Worm (Caenorhabditis elegans): Measurements from ENCODE around the gene Y59H11AR.4.

DNA sequence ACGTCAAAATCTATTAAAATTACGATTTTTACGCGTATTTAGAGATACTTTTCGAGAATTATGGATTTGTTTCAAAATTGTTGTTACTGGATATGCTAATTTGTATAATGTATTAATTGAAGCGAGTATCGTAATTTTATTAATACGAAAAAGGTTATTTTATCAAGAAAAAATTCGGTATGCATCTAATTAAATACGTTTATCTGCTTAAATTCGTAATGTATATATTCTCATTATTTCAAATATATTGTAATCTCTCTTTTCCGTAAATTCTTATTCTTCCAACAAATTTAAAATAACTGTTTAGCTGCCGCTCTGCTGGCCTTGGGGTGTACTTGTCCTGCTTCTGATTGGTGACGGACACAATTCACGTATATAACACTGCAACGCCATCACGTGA lies 30.5 kb upstream of the Y59H11AR.4 start, which contains the start of gene dgk-4:
- TF ChIP-seq B0261.1 (tag; optimal IDR thresholded peaks at IDR 0.05) = no peak
- no peak for TF ChIP-seq ceh-79 (tag; optimal IDR thresholded peaks at IDR 0.05)
- no peak for TF ChIP-seq ceh-27 (GFP tag; optimal IDR thresholded peaks at IDR 0.05)
- no peak for TF ChIP-seq nhr-27 (tag; optimal IDR thresholded peaks at IDR 0.05)
- TF ChIP-seq unc-62 (GFP tag; optimal IDR thresholded peaks at IDR 0.05) = no peak
- no peak for TF ChIP-seq atf-7 (tag; optimal IDR thresholded peaks at IDR 0.05)
- TF ChIP-seq nhr-90 (tag; optimal IDR thresholded peaks at IDR 0.05) = no peak
- TF ChIP-seq fkh-3 (tag; optimal IDR thresholded peaks at IDR 0.05) = no peak
- no peak for TF ChIP-seq ama-1 (optimal IDR thresholded peaks at IDR 0.05)
- no peak for TF ChIP-seq ama-1 (GFP tag; optimal IDR thresholded peaks at IDR 0.05)
- no peak for TF ChIP-seq cebp-2 (GFP tag; IDR thresholded peaks at IDR 0.05)
- no peak for TF ChIP-seq B0336.3 (GFP tag; IDR thresholded peaks at IDR 0.05)
- TF ChIP-seq lin-40 (tag; optimal IDR thresholded peaks at IDR 0.05) = no peak

All from whole organism, young adult.